Worm (Caenorhabditis elegans): Measurements from ENCODE around the gene C08F11.3.

ce11 chrIV:13619203-13619602 lies at the start of gene C08F11.3:
- TF ChIP-seq nhr-11 (tag; optimal IDR thresholded peaks at IDR 0.05) (no peak), ets-4 (tag; optimal IDR thresholded peaks at IDR 0.05) (no peak)

Measured in whole organism, late embryonic.